Worm (Caenorhabditis elegans): Measurements from ENCODE around the gene srx-20.
"Not testable (repeated sequence)": the region's sequence is repeated elsewhere in the genome, so short reads cannot be mapped to it uniquely, and the experiment has no call there.

The srx-20 gene

ce11 chrIV:6824622-6825021 is 43.3 kb upstream of the srx-20 start, which contains the start of gene H20E11.3:
H20E11.3 (plus strand) TSS chrIV:6824816.
- TF ChIP-seq ztf-3 (GFP tag; optimal IDR thresholded peaks at IDR 0.05) (no peak), nhr-80 (tag; optimal IDR thresholded peaks at IDR 0.05) (peak; percentile 47)

ce11 chrIV:6827477-6827876 is 40.4 kb upstream of the srx-20 start, which contains the start of gene H20E11.2:
H20E11.2 (plus strand) TSS chrIV:6827777.
- not testable (repeated sequence) for TF ChIP-seq nfya-1 (tag; optimal IDR thresholded peaks at IDR 0.05; ENCODE audit: borderline replicate concordance, insufficient read depth); Y95B8A.8 (GFP tag; IDR thresholded peaks at IDR 0.05); cebp-2 (GFP tag; IDR thresholded peaks at IDR 0.05)

ce11 chrIV:6829902-6830301 is 38.0 kb upstream of the srx-20 start, which contains the start of gene H20E11.1:
H20E11.1 (plus strand) TSS chrIV:6830145.
- TF ChIP-seq unc-62 (GFP tag; optimal IDR thresholded peaks at IDR 0.05), result no peak
- TF ChIP-seq xnd-1 (tag; optimal IDR thresholded peaks at IDR 0.05), result no peak
- TF ChIP-seq nhr-80 (tag; optimal IDR thresholded peaks at IDR 0.05), result peak; percentile 29
- TF ChIP-seq Y79H2A.3 (GFP tag; conservative IDR thresholded peaks at IDR 0.05), result no peak

- TF ChIP-seq T26A5.8 (tag; optimal IDR thresholded peaks at IDR 0.05), result no peak
- TF ChIP-seq egl-18 (GFP tag; IDR thresholded peaks at IDR 0.05), result no peak
- no peak for TF ChIP-seq lag-1 (GFP tag; IDR thresholded peaks at IDR 0.05)
- TF ChIP-seq D2030.7 (GFP tag; IDR thresholded peaks at IDR 0.05), result no peak
- TF ChIP-seq ceh-91 (GFP tag; IDR thresholded peaks at IDR 0.05), result no peak
- no peak for TF ChIP-seq cebp-1 (GFP tag; IDR thresholded peaks at IDR 0.05)
- TF ChIP-seq cebp-1 (tag; optimal IDR thresholded peaks at IDR 0.05), result no peak
- no peak for TF ChIP-seq ceh-79 (tag; optimal IDR thresholded peaks at IDR 0.05)
- TF ChIP-seq bed-2 (GFP tag; IDR thresholded peaks at IDR 0.05), result no peak
These were observed 35.7 kb upstream of the srx-20 start for ce11 chrIV:6832194-6832593.

- TF ChIP-seq ztf-18 (tag; optimal IDR thresholded peaks at IDR 0.05), result no peak
- no peak for TF ChIP-seq ceh-27 (GFP tag; optimal IDR thresholded peaks at IDR 0.05)
- no peak for TF ChIP-seq snpc-4 (GFP tag; optimal IDR thresholded peaks at IDR 0.05)
- TF ChIP-seq snpc-4 (tag; optimal IDR thresholded peaks at IDR 0.05), result no peak
- no peak for TF ChIP-seq hlh-26 (GFP tag; conservative IDR thresholded peaks at IDR 0.05)
- no peak for TF ChIP-seq Y79H2A.3 (GFP tag; conservative IDR thresholded peaks at IDR 0.05)
- no peak for TF ChIP-seq snpc-3.4 (tag; optimal IDR thresholded peaks at IDR 0.05)
- no peak for TF ChIP-seq egl-18 (GFP tag; IDR thresholded peaks at IDR 0.05)
- TF ChIP-seq attf-3 (GFP tag; conservative IDR thresholded peaks at IDR 0.05), result no peak
- TF ChIP-seq Y53F4B.3 (GFP tag; IDR thresholded peaks at IDR 0.05), result no peak
- TF ChIP-seq dpl-1 (GFP tag; optimal IDR thresholded peaks at IDR 0.05), result no peak
- no peak for TF ChIP-seq zim-3 (tag; optimal IDR thresholded peaks at IDR 0.05)
- no peak for TF ChIP-seq tbx-9 (tag; optimal IDR thresholded peaks at IDR 0.05; ENCODE audit: borderline replicate concordance)
- TF ChIP-seq unc-62 (GFP tag; optimal IDR thresholded peaks at IDR 0.05), result no peak
- no peak for TF ChIP-seq rpc-1 (optimal IDR thresholded peaks at IDR 0.05)
- no peak for TF ChIP-seq rpc-1 (tag; optimal IDR thresholded peaks at IDR 0.05)
- TF ChIP-seq let-607 (tag; optimal IDR thresholded peaks at IDR 0.05), result no peak
These were observed 34.3 kb upstream of the srx-20 start for ce11 chrIV:6833617-6834016.

ce11 chrIV:6834705-6835104 is 33.2 kb upstream of the srx-20 start:
- TF ChIP-seq egl-18 (GFP tag; IDR thresholded peaks at IDR 0.05), result no peak
- no peak for TF ChIP-seq zfh-2 (GFP tag; conservative IDR thresholded peaks at IDR 0.05)
- no peak for TF ChIP-seq ceh-27 (GFP tag; optimal IDR thresholded peaks at IDR 0.05)
- TF ChIP-seq Y67H2A.10 (GFP tag; conservative IDR thresholded peaks at IDR 0.05), result no peak
